Fruit fly (Drosophila melanogaster) whole organism, embryonic: ENCODE results near the gene CG34179.

ENCODE experiments used
- Atf3 ChIP-seq: fragments of 200-800 bp; sonication (Bioruptor generic); optimal IDR thresholded peaks from 3 replicates; lab custom pipeline; 2016; ENCODE audit warnings: missing biosample characterization, missing genetic modification characterization
- CG13287 ChIP-seq: fragments of 200-800 bp; sonication (Bioruptor generic); IDR thresholded peaks from 2 replicates; pipeline ENCODE4 v1.3.6; 2022; ENCODE audit warnings: missing biosample characterization, missing genetic modification characterization; ENCODE audit not compliant: partially characterized antibody
- CG13624 ChIP-seq: fragments of 200-800 bp; sonication (Bioruptor generic); optimal IDR thresholded peaks from 2 replicates; lab custom pipeline; 2016; ENCODE audit warnings: missing biosample characterization, missing genetic modification characterization
- CG13775 ChIP-seq: fragments of 200-800 bp; sonication (Bioruptor generic); optimal IDR thresholded peaks from 3 replicates; lab custom pipeline; 2017; ENCODE audit warnings: missing biosample characterization, mild to moderate bottlenecking, missing genetic modification characterization
- CG14667 ChIP-seq: fragments of 200-800 bp; sonication (Bioruptor generic); IDR thresholded peaks from 2 replicates; pipeline ENCODE4 v1.3.6; 2022; ENCODE audit warnings: missing biosample characterization, missing genetic modification characterization
- CG14860 ChIP-seq: fragments of 200-800 bp; sonication (Bioruptor generic); IDR thresholded peaks from 3 replicates; pipeline ENCODE4 v1.3.6; 2022; ENCODE audit warnings: missing biosample characterization, missing genetic modification characterization; ENCODE audit not compliant: partially characterized antibody
- CG15269 ChIP-seq: fragments of 200-800 bp; sonication (Bioruptor generic); optimal IDR thresholded peaks from 2 replicates; lab custom pipeline; 2018; ENCODE audit warnings: missing biosample characterization, mild to moderate bottlenecking, missing genetic modification characterization, moderate library complexity
- CG15514 ChIP-seq: fragments of 200-800 bp; sonication (Bioruptor generic); optimal IDR thresholded peaks from 3 replicates; lab custom pipeline; 2017; ENCODE audit warnings: missing biosample characterization, missing genetic modification characterization, mild to moderate bottlenecking, moderate library complexity, missing genetic modification reagents
- CG1603 ChIP-seq: fragments of 200-800 bp; sonication (Bioruptor generic); optimal IDR thresholded peaks from 2 replicates; lab custom pipeline; 2019; ENCODE audit warnings: missing biosample characterization, mild to moderate bottlenecking, missing genetic modification characterization, moderate library complexity
- CG18599 ChIP-seq: fragments of 200-800 bp; sonication (Bioruptor generic); optimal IDR thresholded peaks from 3 replicates; lab custom pipeline; 2017; ENCODE audit warnings: missing biosample characterization, missing genetic modification characterization, mild to moderate bottlenecking, moderate library complexity, missing genetic modification reagents
- CG2678 ChIP-seq: fragments of 200-800 bp; sonication (Bioruptor generic); optimal IDR thresholded peaks from 3 replicates; lab custom pipeline; 2019; ENCODE audit warnings: missing biosample characterization, mild to moderate bottlenecking, missing genetic modification characterization, moderate library complexity
- CG30020 ChIP-seq: fragments of 200-800 bp; optimal IDR thresholded peaks from 2 replicates; lab custom pipeline; 2019; ENCODE audit warnings: missing biosample characterization, mild to moderate bottlenecking, missing genetic modification characterization, moderate library complexity
- CG31365 ChIP-seq: fragments of 200-800 bp; sonication (Bioruptor generic); optimal IDR thresholded peaks from 2 replicates; lab custom pipeline; 2018; ENCODE audit warnings: missing biosample characterization, mild to moderate bottlenecking, missing genetic modification characterization
- CG34376 ChIP-seq: fragments of 200-800 bp; sonication (Bioruptor generic); optimal IDR thresholded peaks from 2 replicates; lab custom pipeline; 2018; ENCODE audit warnings: missing biosample characterization, mild to moderate bottlenecking, missing genetic modification characterization
- CG34422 ChIP-seq: fragments of 200-800 bp; sonication (Bioruptor generic); IDR thresholded peaks from 3 replicates; pipeline ENCODE4 v1.3.6; 2022; ENCODE audit warnings: missing biosample characterization, missing genetic modification characterization
- CG3995 ChIP-seq: fragments of 200-800 bp; sonication (Bioruptor generic); optimal IDR thresholded peaks from 3 replicates; lab custom pipeline; 2016; ENCODE audit warnings: missing biosample characterization, missing genetic modification characterization
- CG7839 ChIP-seq: fragments of 200-800 bp; sonication (Bioruptor generic); optimal IDR thresholded peaks from 3 replicates; lab custom pipeline; 2018; ENCODE audit warnings: missing biosample characterization, mild to moderate bottlenecking, missing genetic modification characterization, moderate library complexity
- CG9609 ChIP-seq: fragments of 200-800 bp; sonication (Bioruptor generic); optimal IDR thresholded peaks from 3 replicates; lab custom pipeline; 2016; ENCODE audit warnings: missing biosample characterization, missing genetic modification characterization
- CG9817 ChIP-seq: fragments of 200-800 bp; sonication (Bioruptor generic); optimal IDR thresholded peaks from 2 replicates; lab custom pipeline; 2018; ENCODE audit warnings: missing biosample characterization, mild to moderate bottlenecking, missing genetic modification characterization, moderate library complexity
- Dek ChIP-seq: fragments of 200-800 bp; sonication (Bioruptor generic); optimal IDR thresholded peaks from 3 replicates; lab custom pipeline; 2019; ENCODE audit warnings: missing biosample characterization, mild to moderate bottlenecking, missing genetic modification characterization, moderate library complexity
- Dll ChIP-seq: fragments of 200-800 bp; sonication (Bioruptor generic); IDR thresholded peaks from 4 replicates; pipeline ENCODE4 v1.3.6; 2022; ENCODE audit warnings: missing biosample characterization, missing genetic modification characterization; ENCODE audit not compliant: partially characterized antibody
- Dp ChIP-seq: fragments of 200-800 bp; sonication (Bioruptor generic); optimal IDR thresholded peaks from 2 replicates; lab custom pipeline; 2018; ENCODE audit warnings: missing biosample characterization, mild to moderate bottlenecking, missing genetic modification characterization, moderate library complexity
- E2f1 ChIP-seq: fragments of 200-800 bp; sonication (Bioruptor generic); IDR thresholded peaks from 2 replicates; pipeline ENCODE4 v1.3.6; 2022; ENCODE audit warnings: missing biosample characterization, missing genetic modification characterization
- E2f2 ChIP-seq: fragments of 200-800 bp; sonication (Bioruptor generic); IDR thresholded peaks from 2 replicates; pipeline ENCODE4 v1.3.6; 2022; ENCODE audit warnings: missing biosample characterization, missing genetic modification characterization
- Ets97D ChIP-seq: fragments of 200-800 bp; sonication (Bioruptor generic); optimal IDR thresholded peaks from 3 replicates; lab custom pipeline; 2016; ENCODE audit warnings: missing biosample characterization, missing genetic modification characterization
- Hmr ChIP-seq: fragments of 200-800 bp; sonication (Bioruptor generic); optimal IDR thresholded peaks from 3 replicates; lab custom pipeline; 2017; ENCODE audit warnings: mild to moderate bottlenecking, missing biosample characterization, missing genetic modification reagents, missing genetic modification characterization
- Lpt ChIP-seq: fragments of >200 bp; optimal IDR thresholded peaks from 2 replicates; lab custom pipeline; 2018; ENCODE audit warnings: missing biosample characterization, missing genetic modification characterization
- MESR4 ChIP-seq: fragments of 200-800 bp; sonication (Bioruptor generic); optimal IDR thresholded peaks from 2 replicates; lab custom pipeline; 2018; ENCODE audit warnings: missing biosample characterization, mild to moderate bottlenecking, missing genetic modification characterization, moderate library complexity
- Mes4 ChIP-seq: fragments of 200-800 bp; sonication (Bioruptor generic); optimal IDR thresholded peaks from 2 replicates; lab custom pipeline; 2016; ENCODE audit warnings: missing biosample characterization, missing genetic modification characterization
- Nf-YC ChIP-seq: fragments of 200-800 bp; optimal IDR thresholded peaks from 3 replicates; lab custom pipeline; 2019; ENCODE audit warnings: missing biosample characterization, mild to moderate bottlenecking, missing genetic modification characterization, moderate library complexity
- NfI ChIP-seq: fragments of 200-800 bp; sonication (Bioruptor generic); optimal IDR thresholded peaks from 3 replicates; lab custom pipeline; 2018; ENCODE audit warnings: missing biosample characterization, mild to moderate bottlenecking, missing genetic modification characterization, moderate library complexity
- Sry-β ChIP-seq: fragments of 200-800 bp; sonication (Bioruptor generic); optimal IDR thresholded peaks from 2 replicates; lab custom pipeline; 2018; ENCODE audit warnings: missing biosample characterization, mild to moderate bottlenecking, missing genetic modification characterization, moderate library complexity
- Sry-δ ChIP-seq: fragments of 200-800 bp; sonication (Bioruptor generic); optimal IDR thresholded peaks from 2 replicates; lab custom pipeline; 2016; ENCODE audit warnings: missing biosample characterization, missing genetic modification characterization
- Usf ChIP-seq: fragments of 200-800 bp; sonication (Bioruptor generic); optimal IDR thresholded peaks from 2 replicates; lab custom pipeline; 2017; ENCODE audit warnings: missing genotype, missing biosample characterization, missing genetic modification characterization
- Xbp1 ChIP-seq: fragments of 200-800 bp; sonication (Bioruptor generic); optimal IDR thresholded peaks from 3 replicates; lab custom pipeline; 2016; ENCODE audit warnings: missing biosample characterization, mild to moderate bottlenecking, missing genetic modification characterization
- bsh ChIP-seq, 2 experiments: fragments of 200-800 bp; sonication (Bioruptor generic); optimal IDR thresholded peaks; 2 replicates each; lab custom pipeline; 2017 to 2018; ENCODE audit warnings: mild to moderate bottlenecking in 2 of 2, missing biosample characterization in 2 of 2, missing genetic modification characterization in 2 of 2, moderate library complexity in 1 of 2
- ems ChIP-seq: fragments of 200-800 bp; sonication (Bioruptor generic); optimal IDR thresholded peaks from 3 replicates; lab custom pipeline; 2016; ENCODE audit warnings: missing biosample characterization, missing genetic modification characterization
- exex ChIP-seq: fragments of 200-800 bp; sonication (Bioruptor generic); optimal IDR thresholded peaks from 4 replicates; lab custom pipeline; 2018; ENCODE audit warnings: missing biosample characterization, mild to moderate bottlenecking, missing genetic modification characterization, moderate library complexity
- gcm2 ChIP-seq: fragments of 200-800 bp; sonication (Bioruptor generic); optimal IDR thresholded peaks from 2 replicates; lab custom pipeline; 2016; ENCODE audit warnings: missing biosample characterization, missing genetic modification characterization
- insv ChIP-seq, 2 experiments: fragments of 200-800 bp; sonication (Bioruptor generic); optimal IDR thresholded peaks; 3 replicates each; lab custom pipeline; 2016 to 2018; ENCODE audit warnings: missing biosample characterization in 2 of 2, missing genetic modification characterization in 2 of 2
- lilli ChIP-seq: fragments of 200-800 bp; sonication (Bioruptor generic); optimal IDR thresholded peaks from 3 replicates; lab custom pipeline; 2016; ENCODE audit warnings: missing biosample characterization, missing genetic modification characterization
- lmd ChIP-seq: fragments of 200-800 bp; sonication (Bioruptor generic); IDR thresholded peaks from 2 replicates; pipeline ENCODE4 v1.3.6; 2022; ENCODE audit warnings: missing biosample characterization, missing genetic modification characterization
- mam ChIP-seq: fragments of 200-800 bp; sonication (Bioruptor generic); optimal IDR thresholded peaks from 3 replicates; lab custom pipeline; 2016; ENCODE audit warnings: missing biosample characterization, missing genetic modification characterization
- mirr ChIP-seq: fragments of 200-800 bp; sonication (Bioruptor generic); optimal IDR thresholded peaks from 3 replicates; lab custom pipeline; 2018; ENCODE audit warnings: missing biosample characterization, mild to moderate bottlenecking, missing genetic modification characterization
- stwl ChIP-seq: fragments of 200-800 bp; sonication (Bioruptor generic); optimal IDR thresholded peaks from 3 replicates; lab custom pipeline; 2018; ENCODE audit warnings: missing biosample characterization, mild to moderate bottlenecking, missing genetic modification characterization, moderate library complexity
- trem ChIP-seq: fragments of 200-800 bp; optimal IDR thresholded peaks from 3 replicates; lab custom pipeline; 2019; ENCODE audit warnings: missing biosample characterization, mild to moderate bottlenecking, missing genetic modification characterization, moderate library complexity
- unpg ChIP-seq: fragments of 200-800 bp; sonication (Bioruptor generic); optimal IDR thresholded peaks from 3 replicates; lab custom pipeline; 2018; ENCODE audit warnings: missing biosample characterization, mild to moderate bottlenecking, missing genetic modification characterization, moderate library complexity
- zen ChIP-seq: fragments of 200-800 bp; sonication (Bioruptor generic); optimal IDR thresholded peaks from 3 replicates; lab custom pipeline; 2018; ENCODE audit warnings: missing biosample characterization, mild to moderate bottlenecking, missing genetic modification characterization, moderate library complexity
- zfh2 ChIP-seq: fragments of 200-800 bp; sonication (Bioruptor generic); optimal IDR thresholded peaks from 2 replicates; lab custom pipeline; 2016; ENCODE audit warnings: missing biosample characterization, missing genetic modification characterization

Gene CG34179

dm6 chr2L:6070656-6071231 lies 22.2 kb upstream of the CG34179 start, which contains the start of the genes CG9154 and Kr-h2 (continued):
- peak; percentile 87 for TF ChIP-seq E2f2 (GFP tag; lab: Robert Waterston, UW)
- TF ChIP-seq Usf (GFP tag; lab: Kevin White, UChicago): peak; percentile 3
- TF ChIP-seq mirr: peak; percentile 24
- peak; percentile 58 for TF ChIP-seq Hmr
- TF ChIP-seq CG1603 (tag; lab: Kevin White, UChicago): peak; percentile 56
- peak; percentile 100 for TF ChIP-seq CG15514
- TF ChIP-seq Sry-β (GFP tag; lab: Kevin White, UChicago): peak; percentile 28
- TF ChIP-seq Dp (GFP tag; lab: Kevin White, UChicago): peak; percentile 84
- TF ChIP-seq gcm2 (GFP tag; lab: Kevin White, UChicago): no peak
- TF ChIP-seq trem: peak; percentile 73
- peak; percentile 76 for TF ChIP-seq Dek (tag; lab: Kevin White, UChicago)
- peak; percentile 1 for TF ChIP-seq unpg (GFP tag; lab: Kevin White, UChicago)
- peak; percentile 66; the same call in 2 of the 4 replicates for TF ChIP-seq Dll (GFP tag; lab: Robert Waterston, UW)
- peak; percentile 56 for TF ChIP-seq CG34376 (GFP tag; lab: Kevin White, UChicago)
- peak; percentile 1 for TF ChIP-seq ems (GFP tag; lab: Kevin White, UChicago)
- peak; percentile 78 for TF ChIP-seq Ets97D (GFP tag; lab: Kevin White, UChicago)
- TF ChIP-seq CG14860 (GFP tag; lab: Robert Waterston, UW): peak; percentile 78
- TF ChIP-seq Mes4 (GFP tag; lab: Kevin White, UChicago): peak; percentile 23
- TF ChIP-seq CG14667: no peak
- 0 out of 2 replicates have a peak, but pooled peaks have one; percentile 11 for TF ChIP-seq E2f1 (GFP tag; lab: Robert Waterston, UW)
- peak; percentile 94 for TF ChIP-seq MESR4
- peak; percentile 3 for TF ChIP-seq CG3995
- peak in 1 of 2 experiments; percentile 17 for TF ChIP-seq bsh (GFP tag; optimal IDR thresholded peaks at IDR 0.05; lab: Kevin White, UChicago)
- peak; percentile 65 for TF ChIP-seq stwl (tag; lab: Kevin White, UChicago)
- TF ChIP-seq CG2678 (tag; lab: Kevin White, UChicago): peak; percentile 56
- TF ChIP-seq CG18599 (GFP tag; lab: Kevin White, UChicago): peak; percentile 58
- TF ChIP-seq CG15269 (tag; lab: Kevin White, UChicago): peak; percentile 33
- peak; percentile 81 for TF ChIP-seq Xbp1
- peak; percentile 36 for TF ChIP-seq lilli (GFP tag; lab: Kevin White, UChicago)
- TF ChIP-seq exex (tag; lab: Kevin White, UChicago): peak; percentile 28
- TF ChIP-seq Lpt (GFP tag; lab: Kevin White, UChicago): no peak
- TF ChIP-seq CG34422 (GFP tag; lab: Robert Waterston, UW): peak; percentile 11; the same call in 1 of the 3 replicates
- peak; percentile 64 for TF ChIP-seq CG13287
- peak; percentile 51 for TF ChIP-seq CG13775
- TF ChIP-seq CG7839: peak; percentile 47
- TF ChIP-seq CG9609: peak; percentile 14
- peak in 1 of 2 experiments; percentile 9 for TF ChIP-seq insv (GFP tag; optimal IDR thresholded peaks at IDR 0.05; lab: Kevin White, UChicago)
- peak; percentile 56 for TF ChIP-seq NfI
- TF ChIP-seq zen (tag; lab: Kevin White, UChicago): peak; percentile 34
- TF ChIP-seq lmd (GFP tag; lab: Robert Waterston, UW): no peak
- TF ChIP-seq Nf-YC: peak; percentile 59
- TF ChIP-seq zfh2 (GFP tag; lab: Kevin White, UChicago): peak; percentile 53
- TF ChIP-seq Atf3 (GFP tag; lab: Kevin White, UChicago): no peak
- TF ChIP-seq CG9817 (tag; lab: Kevin White, UChicago): peak; percentile 37
- TF ChIP-seq Sry-δ (GFP tag; lab: Kevin White, UChicago): peak; percentile 93
- peak; percentile 19 for TF ChIP-seq CG13624 (GFP tag; lab: Kevin White, UChicago)
- TF ChIP-seq mam (GFP tag; lab: Kevin White, UChicago): peak; percentile 8
- TF ChIP-seq CG31365 (tag; lab: Kevin White, UChicago): peak; percentile 90
- peak; percentile 34 for TF ChIP-seq CG30020 (tag; lab: Kevin White, UChicago)
